Worm (Caenorhabditis elegans) whole organism, late embryonic: ENCODE results near the gene col-153.

Experiments used
- C38D4.7 ChIP-seq: fragments of 200-800 bp; sonication (Bioruptor generic); optimal IDR thresholded peaks from 2 replicates; lab custom pipeline; 2018; ENCODE audit warnings: mild to moderate bottlenecking, missing genetic modification characterization, moderate library complexity, missing compliant biosample characterization
- F13H6.1 ChIP-seq: sonication (generic microtip); optimal IDR thresholded peaks from 2 replicates; lab custom pipeline; 2016; ENCODE audit warnings: missing genetic modification characterization, missing compliant biosample characterization
- ceh-14 ChIP-seq: sonication (generic microtip); optimal IDR thresholded peaks from 2 replicates; lab custom pipeline; 2016; ENCODE audit warnings: missing genotype, missing genetic modification characterization, missing compliant biosample characterization
- ceh-22 ChIP-seq: sonication (generic microtip); optimal IDR thresholded peaks from 2 replicates; lab custom pipeline; 2017; ENCODE audit warnings: missing biosample characterization, missing genetic modification characterization
- ceh-24 ChIP-seq: sonication (generic microtip); optimal IDR thresholded peaks from 2 replicates; lab custom pipeline; 2016; ENCODE audit warnings: mild to moderate bottlenecking, missing genetic modification characterization, missing compliant biosample characterization
- fkh-6 ChIP-seq: sonication (generic microtip); optimal IDR thresholded peaks from 2 replicates; lab custom pipeline; 2016; ENCODE audit warnings: missing genetic modification characterization, missing compliant biosample characterization
- hlh-6 ChIP-seq: sonication (generic microtip); optimal IDR thresholded peaks from 2 replicates; lab custom pipeline; 2016; ENCODE audit warnings: missing genotype, missing genetic modification characterization, missing compliant biosample characterization
- pha-4 ChIP-seq: fragments of 150-350 bp; optimal IDR thresholded peaks from 2 replicates; lab custom pipeline; 2018; ENCODE audit warnings: missing biosample characterization, missing genetic modification reagents, missing genetic modification characterization
- pqm-1 ChIP-seq: sonication (generic microtip); optimal IDR thresholded peaks from 2 replicates; lab custom pipeline; 2016; ENCODE audit warnings: missing genetic modification characterization, missing compliant biosample characterization
- rnt-1 ChIP-seq: sonication (generic microtip); optimal IDR thresholded peaks from 2 replicates; lab custom pipeline; 2016; ENCODE audit warnings: missing genetic modification characterization, missing compliant biosample characterization
- ttx-3 ChIP-seq: sonication (generic microtip); optimal IDR thresholded peaks from 2 replicates; lab custom pipeline; 2016; ENCODE audit warnings: missing genetic modification reagents, missing genetic modification characterization, missing compliant biosample characterization

- TF ChIP-seq pqm-1: no peak
- no peak for TF ChIP-seq C38D4.7
- no peak for TF ChIP-seq pha-4 (tag; lab: Kevin White, UChicago)
- no peak for TF ChIP-seq ceh-14 (tag; lab: Kevin White, UChicago)
- TF ChIP-seq ceh-24: no peak
- no peak for TF ChIP-seq F13H6.1 (tag; lab: Kevin White, UChicago)
- no peak for TF ChIP-seq rnt-1 (tag; lab: Kevin White, UChicago)
- TF ChIP-seq fkh-6 (tag; lab: Kevin White, UChicago): no peak
- TF ChIP-seq ceh-22 (tag; lab: Kevin White, UChicago): no peak
- no peak for TF ChIP-seq ttx-3
- no peak for TF ChIP-seq hlh-6 (tag; lab: Kevin White, UChicago)
These were observed 27.9 kb upstream of the col-153 start, which contains the start of gene nas-31 for ce11 chrV:10921747-10922146.
